Fruit fly (Drosophila melanogaster) whole organism, embryonic: ENCODE results near the gene kni.

Experiments
- CG11560 ChIP-seq: fragments of 200-800 bp; sonication (Bioruptor generic); IDR thresholded peaks from 3 replicates; pipeline ENCODE4 v1.3.6; 2022; ENCODE audit warnings: missing biosample characterization, missing genetic modification characterization
- CG13287 ChIP-seq: fragments of 200-800 bp; sonication (Bioruptor generic); IDR thresholded peaks from 2 replicates; pipeline ENCODE4 v1.3.6; 2022; ENCODE audit warnings: missing biosample characterization, missing genetic modification characterization; ENCODE audit not compliant: partially characterized antibody
- CG14014 ChIP-seq: fragments of 200-800 bp; sonication (Bioruptor generic); IDR thresholded peaks from 2 replicates; pipeline ENCODE4 v1.3.6; 2022; ENCODE audit warnings: missing biosample characterization, missing genetic modification characterization
- CG14667 ChIP-seq: fragments of 200-800 bp; sonication (Bioruptor generic); IDR thresholded peaks from 2 replicates; pipeline ENCODE4 v1.3.6; 2022; ENCODE audit warnings: missing biosample characterization, missing genetic modification characterization
- CG16779 ChIP-seq: fragments of 200-800 bp; sonication (Bioruptor generic); IDR thresholded peaks from 2 replicates; pipeline ENCODE4 v1.3.6; 2022; ENCODE audit warnings: missing biosample characterization, missing genetic modification characterization
- CG17361 ChIP-seq: fragments of 200-800 bp; sonication (Bioruptor generic); IDR thresholded peaks from 3 replicates; pipeline ENCODE4 v1.3.6; 2022; ENCODE audit warnings: missing biosample characterization, missing genetic modification characterization
- CG17829 ChIP-seq: fragments of 200-800 bp; optimal IDR thresholded peaks from 2 replicates; lab custom pipeline; 2019; ENCODE audit warnings: missing biosample characterization, mild to moderate bottlenecking, missing genetic modification characterization, moderate library complexity
- CG18262 ChIP-seq: fragments of 200-800 bp; optimal IDR thresholded peaks from 3 replicates; lab custom pipeline; 2019; ENCODE audit warnings: missing biosample characterization, mild to moderate bottlenecking, missing genetic modification characterization, moderate library complexity
- CG2678 ChIP-seq: fragments of 200-800 bp; sonication (Bioruptor generic); optimal IDR thresholded peaks from 3 replicates; lab custom pipeline; 2019; ENCODE audit warnings: missing biosample characterization, mild to moderate bottlenecking, missing genetic modification characterization, moderate library complexity
- CG3163 ChIP-seq: fragments of 200-800 bp; sonication (Bioruptor generic); optimal IDR thresholded peaks from 3 replicates; lab custom pipeline; 2016; ENCODE audit warnings: missing biosample characterization, missing genetic modification characterization
- CG5180 ChIP-seq: fragments of 200-800 bp; sonication (Bioruptor generic); optimal IDR thresholded peaks from 3 replicates; lab custom pipeline; 2017; ENCODE audit warnings: missing biosample characterization, missing genetic modification characterization, mild to moderate bottlenecking, moderate library complexity, missing genetic modification reagents
- CG7839 ChIP-seq: fragments of 200-800 bp; sonication (Bioruptor generic); optimal IDR thresholded peaks from 3 replicates; lab custom pipeline; 2018; ENCODE audit warnings: missing biosample characterization, mild to moderate bottlenecking, missing genetic modification characterization, moderate library complexity
- CG9932 ChIP-seq: fragments of 200-800 bp; sonication (Bioruptor generic); IDR thresholded peaks from 2 replicates; pipeline ENCODE4 v1.3.6; 2022; ENCODE audit warnings: missing biosample characterization, missing genetic modification characterization
- Chrac-16 ChIP-seq: fragments of 200-800 bp; sonication (Bioruptor generic); optimal IDR thresholded peaks from 3 replicates; lab custom pipeline; 2016; ENCODE audit warnings: missing biosample characterization, missing genetic modification characterization
- Deaf1 ChIP-seq: fragments of 200-800 bp; optimal IDR thresholded peaks from 3 replicates; lab custom pipeline; 2019; ENCODE audit warnings: missing biosample characterization, mild to moderate bottlenecking, missing genetic modification characterization, moderate library complexity
- Ets65A ChIP-seq: fragments of 200-800 bp; sonication (Bioruptor generic); peaks from one replicate; lab custom pipeline; 2016; ENCODE audit warnings: missing biosample characterization, missing genetic modification characterization
- GATAe ChIP-seq: fragments of 200-800 bp; sonication (Bioruptor generic); conservative IDR thresholded peaks from 2 replicates; pipeline ENCODE4 v1.3.6; 2022; ENCODE audit warnings: missing biosample characterization, missing genetic modification characterization
- HLH4C ChIP-seq: fragments of 200-800 bp; sonication (Bioruptor generic); IDR thresholded peaks from 3 replicates; pipeline ENCODE4 v1.3.6; 2022; ENCODE audit warnings: missing biosample characterization, missing genetic modification characterization; ENCODE audit not compliant: partially characterized antibody
- Hmx ChIP-seq: fragments of 200-800 bp; sonication (Bioruptor generic); optimal IDR thresholded peaks from 2 replicates; lab custom pipeline; 2016; ENCODE audit warnings: missing biosample characterization, missing genetic modification characterization
- Hsf ChIP-seq: fragments of 200-800 bp; sonication (Bioruptor generic); optimal IDR thresholded peaks from 3 replicates; lab custom pipeline; 2016; ENCODE audit warnings: missing biosample characterization, missing genetic modification characterization
- Jarid2 ChIP-seq: fragments of 200-800 bp; sonication (Bioruptor generic); optimal IDR thresholded peaks from 3 replicates; lab custom pipeline; 2017; ENCODE audit warnings: mild to moderate bottlenecking, missing biosample characterization, missing genetic modification reagents, missing genetic modification characterization
- MESR4 ChIP-seq: fragments of 200-800 bp; sonication (Bioruptor generic); optimal IDR thresholded peaks from 2 replicates; lab custom pipeline; 2018; ENCODE audit warnings: missing biosample characterization, mild to moderate bottlenecking, missing genetic modification characterization, moderate library complexity
- Nf-YB ChIP-seq: fragments of 200-800 bp; sonication (Bioruptor generic); optimal IDR thresholded peaks from 3 replicates; lab custom pipeline; 2019; ENCODE audit warnings: missing biosample characterization, mild to moderate bottlenecking, missing genetic modification characterization, moderate library complexity
- Nf-YC ChIP-seq: fragments of 200-800 bp; optimal IDR thresholded peaks from 3 replicates; lab custom pipeline; 2019; ENCODE audit warnings: missing biosample characterization, mild to moderate bottlenecking, missing genetic modification characterization, moderate library complexity
- Scr ChIP-seq: fragments of 200-800 bp; sonication (Bioruptor generic); IDR thresholded peaks from 2 replicates; pipeline ENCODE4 v1.3.6; 2022; ENCODE audit warnings: missing biosample characterization, missing genetic modification characterization; ENCODE audit not compliant: partially characterized antibody
- Trl ChIP-seq, 3 experiments: fragments of >200 bp in 2 of 3; fragments of 200-800 bp in 1 of 3; sonication (Bioruptor generic) in 1 of 3; optimal IDR thresholded peaks; 2 replicates in 1 of 3; 3 replicates in 2 of 3; lab custom pipeline; 2016 to 2017; ENCODE audit warnings: missing biosample characterization in 1 of 3, missing genetic modification characterization in 1 of 3
- abd-A ChIP-seq: fragments of 200-800 bp; sonication (Bioruptor generic); optimal IDR thresholded peaks from 3 replicates; lab custom pipeline; 2019; ENCODE audit warnings: missing biosample characterization, mild to moderate bottlenecking, missing genetic modification characterization, moderate library complexity
- bbx ChIP-seq: fragments of 200-800 bp; sonication (Bioruptor generic); IDR thresholded peaks from 2 replicates; pipeline ENCODE4 v1.3.6; 2022; ENCODE audit warnings: missing biosample characterization, missing genetic modification characterization; ENCODE audit not compliant: partially characterized antibody
- bowl ChIP-seq: fragments of 200-800 bp; sonication (Bioruptor generic); IDR thresholded peaks from 2 replicates; pipeline ENCODE4 v1.3.6; 2022; ENCODE audit warnings: missing biosample characterization, missing genetic modification characterization
- cad ChIP-seq: fragments of >200 bp; optimal IDR thresholded peaks from 2 replicates; lab custom pipeline; 2017; ENCODE audit warnings: missing biosample characterization, missing genetic modification characterization
- cg ChIP-seq: fragments of 200-800 bp; sonication (Bioruptor generic); optimal IDR thresholded peaks from 3 replicates; lab custom pipeline; 2019; ENCODE audit warnings: missing biosample characterization, mild to moderate bottlenecking, missing genetic modification characterization, moderate library complexity
- chinmo ChIP-seq: fragments of 200-800 bp; sonication (Bioruptor generic); IDR thresholded peaks from 4 replicates; pipeline ENCODE4 v1.3.6; 2022; ENCODE audit warnings: missing biosample characterization, missing genetic modification characterization; ENCODE audit not compliant: partially characterized antibody
- crp ChIP-seq, 2 experiments: fragments of 200-800 bp; sonication (Bioruptor generic); optimal IDR thresholded peaks; 2 replicates in 1 of 2; 3 replicates in 1 of 2; lab custom pipeline; 2017; ENCODE audit warnings: missing biosample characterization in 2 of 2, missing genetic modification characterization in 2 of 2, mild to moderate bottlenecking in 1 of 2, moderate library complexity in 1 of 2
- dmrt99B ChIP-seq: fragments of 200-800 bp; sonication (Bioruptor generic); optimal IDR thresholded peaks from 2 replicates; lab custom pipeline; 2018; ENCODE audit warnings: missing biosample characterization, mild to moderate bottlenecking, missing genetic modification characterization, moderate library complexity
- gem ChIP-seq: fragments of 200-800 bp; sonication (Bioruptor generic); optimal IDR thresholded peaks from 2 replicates; lab custom pipeline; 2019; ENCODE audit warnings: missing biosample characterization, mild to moderate bottlenecking, missing genetic modification characterization, moderate library complexity
- hbn ChIP-seq: fragments of 200-800 bp; sonication (Bioruptor generic); IDR thresholded peaks from 2 replicates; pipeline ENCODE4 v1.3.6; 2022; ENCODE audit warnings: missing biosample characterization, missing genetic modification characterization; ENCODE audit not compliant: partially characterized antibody
- ken ChIP-seq: fragments of 200-800 bp; sonication (Bioruptor generic); IDR thresholded peaks from 3 replicates; pipeline ENCODE4 v1.3.6; 2022; ENCODE audit warnings: missing biosample characterization, missing genetic modification characterization
- kni ChIP-seq: fragments of 200-800 bp; sonication (Bioruptor generic); optimal IDR thresholded peaks from 3 replicates; lab custom pipeline; 2017; ENCODE audit warnings: mild to moderate bottlenecking, missing biosample characterization, missing genetic modification reagents, missing genetic modification characterization
- maf-S ChIP-seq: fragments of 200-800 bp; sonication (Bioruptor generic); optimal IDR thresholded peaks from 2 replicates; lab custom pipeline; 2016; ENCODE audit warnings: missing biosample characterization, missing genetic modification characterization
- mam ChIP-seq: fragments of 200-800 bp; sonication (Bioruptor generic); optimal IDR thresholded peaks from 3 replicates; lab custom pipeline; 2016; ENCODE audit warnings: missing biosample characterization, missing genetic modification characterization
- pros ChIP-seq: fragments of 200-800 bp; sonication (Bioruptor generic); optimal IDR thresholded peaks from 3 replicates; lab custom pipeline; 2019; ENCODE audit warnings: missing biosample characterization, mild to moderate bottlenecking, missing genetic modification characterization, moderate library complexity
- rib ChIP-seq: fragments of 200-800 bp; sonication (Bioruptor generic); IDR thresholded peaks from 2 replicates; pipeline ENCODE4 v1.3.6; 2022; ENCODE audit warnings: missing biosample characterization, missing genetic modification characterization
- sens ChIP-seq: fragments of 200-800 bp; sonication (Bioruptor generic); peaks from one replicate; lab custom pipeline; 2016; ENCODE audit warnings: missing biosample characterization, missing genetic modification characterization
- seq ChIP-seq: fragments of 200-800 bp; sonication (Bioruptor generic); IDR thresholded peaks from 2 replicates; pipeline ENCODE4 v1.3.6; 2022; ENCODE audit warnings: missing biosample characterization, missing genetic modification characterization
- slou ChIP-seq: fragments of 200-800 bp; sonication (Bioruptor generic); optimal IDR thresholded peaks from 3 replicates; lab custom pipeline; 2016; ENCODE audit warnings: missing biosample characterization, missing genetic modification characterization
- sug ChIP-seq: fragments of 200-800 bp; optimal IDR thresholded peaks from 2 replicates; lab custom pipeline; 2019; ENCODE audit warnings: missing biosample characterization, mild to moderate bottlenecking, missing genetic modification characterization, moderate library complexity
- vvl ChIP-seq: fragments of 200-800 bp; sonication (Bioruptor generic); IDR thresholded peaks from 2 replicates; pipeline ENCODE4 v1.3.6; 2022; ENCODE audit warnings: missing biosample characterization, missing genetic modification characterization
- z ChIP-seq: fragments of 200-800 bp; sonication (Bioruptor generic); IDR thresholded peaks from 3 replicates; pipeline ENCODE4 v1.3.6; 2022; ENCODE audit warnings: missing biosample characterization, missing genetic modification characterization

The kni gene

DNA sequence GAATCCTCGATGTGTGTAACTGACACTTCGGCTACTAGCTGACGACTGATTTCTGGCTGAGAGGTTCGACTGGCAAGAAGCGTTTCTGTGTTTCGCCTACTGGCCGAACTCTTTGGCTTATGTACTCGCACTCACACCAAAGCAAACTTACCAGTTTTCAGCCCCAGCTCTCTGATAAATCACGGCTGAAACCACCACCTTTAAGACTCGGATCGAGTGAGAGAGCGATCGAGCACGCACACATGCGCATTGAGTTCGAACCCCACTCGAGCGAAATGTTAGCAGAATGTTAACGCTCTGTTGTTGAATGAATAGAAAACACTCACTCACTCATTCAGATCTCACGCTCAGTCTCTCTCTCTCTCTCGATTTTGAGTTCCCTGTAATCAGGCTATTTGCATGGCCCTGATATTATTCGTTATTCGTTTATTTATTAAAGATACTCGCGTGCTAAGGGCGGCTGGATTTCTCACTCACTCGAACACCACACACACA, at the start of gene kni:
Gene kni (minus strand): TSS at position 51 of the 495 bp plus-strand sequence.
- TF ChIP-seq crp (GFP tag; optimal IDR thresholded peaks at IDR 0.05; lab: Kevin White, UChicago) (no peak), rib (GFP tag; lab: Robert Waterston, UW) (0 out of 2 replicates have a peak, but pooled peaks have one; percentile 32), cg (peak; percentile 89), CG17829 (peak; percentile 30), CG5180 (GFP tag; lab: Kevin White, UChicago) (peak; percentile 11), CG18262 (tag; lab: Kevin White, UChicago) (no peak), z (GFP tag; lab: Robert Waterston, UW) (peak; percentile 99), hbn (GFP tag; lab: Robert Waterston, UW) (0 out of 2 replicates have a peak, but pooled peaks have one; percentile 18), seq (GFP tag; lab: Robert Waterston, UW) (peak; percentile 23; the same call in 1 of the 2 replicates), Trl (optimal IDR thresholded peaks at IDR 0.05; lab: Kevin White, UChicago) (peak; percentile 77 to 84), Trl (GFP tag; optimal IDR thresholded peaks at IDR 0.05; lab: Kevin White, UChicago) (no peak), pros (peak; percentile 54), mam (GFP tag; lab: Kevin White, UChicago) (no peak), CG13287 (GFP tag; lab: Robert Waterston, UW) (0 out of 2 replicates have a peak, but pooled peaks have one; percentile 14), Chrac-16 (GFP tag; lab: Kevin White, UChicago) (no peak), Deaf1 (peak; percentile 81), bbx (GFP tag; lab: Robert Waterston, UW) (peak; percentile 53; the same call in 1 of the 2 replicates), CG17361 (GFP tag; lab: Robert Waterston, UW) (no peak), cad (GFP tag; lab: Kevin White, UChicago) (no peak), HLH4C (GFP tag; lab: Robert Waterston, UW) (0 out of 3 replicates have a peak, but pooled peaks have one; percentile 34), CG11560 (tag; lab: Robert Waterston, UW) (no peak), Nf-YC (tag; lab: Kevin White, UChicago) (peak; percentile 90), abd-A (peak; percentile 16), Jarid2 (GFP tag; lab: Kevin White, UChicago) (peak; percentile 83), slou (no peak), CG3163 (GFP tag; lab: Kevin White, UChicago) (no peak), sens (GFP tag; lab: Kevin White, UChicago) (peak; percentile 72), Scr (peak; percentile 33; the same call in 1 of the 2 replicates), vvl (GFP tag; lab: Robert Waterston, UW) (0 out of 2 replicates have a peak, but pooled peaks have one; percentile 22), Nf-YB (peak; percentile 91), kni (GFP tag; lab: Kevin White, UChicago) (peak; percentile 93), CG14014 (no peak), CG14667 (GFP tag; lab: Robert Waterston, UW) (no peak), maf-S (GFP tag; lab: Kevin White, UChicago) (no peak), chinmo (GFP tag; lab: Robert Waterston, UW) (peak; percentile 71; the same call in 1 of the 4 replicates)

DNA sequence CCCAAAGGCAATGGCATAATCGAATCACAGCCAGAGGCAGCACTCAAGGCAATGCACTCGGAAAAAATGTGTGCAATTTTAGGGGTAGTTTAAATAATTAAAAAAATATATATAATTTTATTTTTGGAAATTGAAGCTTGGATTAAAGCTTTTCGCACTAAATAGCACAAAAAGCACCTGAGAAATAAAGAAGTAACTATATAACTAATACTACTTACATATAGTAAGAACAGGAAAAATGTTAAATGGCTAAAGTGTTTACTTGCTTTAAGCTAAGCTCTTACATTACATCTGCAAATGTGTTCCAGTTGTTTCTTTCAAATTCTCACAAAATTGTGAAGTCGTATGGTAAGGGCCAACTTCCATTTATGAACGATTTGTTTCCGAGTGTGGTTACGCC, 44.2 kb upstream of the kni start, which contains the start of gene Gr77a:
Gene Gr77a (minus strand): TSS at position 17 of the 400 bp plus-strand sequence.
- TF ChIP-seq Hsf (GFP tag; lab: Kevin White, UChicago) (no peak), Hmx (no peak), ken (GFP tag; lab: Robert Waterston, UW) (no peak), gem (tag; lab: Kevin White, UChicago) (peak; percentile 25), bowl (GFP tag; lab: Robert Waterston, UW) (no peak), GATAe (no peak), CG7839 (tag; lab: Kevin White, UChicago) (peak; percentile 9), Ets65A (GFP tag; lab: Kevin White, UChicago) (peak; percentile 70), CG9932 (no peak), CG2678 (tag; lab: Kevin White, UChicago) (peak; percentile 0), dmrt99B (peak; percentile 16), sug (tag; lab: Kevin White, UChicago) (no peak), CG16779 (GFP tag; lab: Robert Waterston, UW) (no peak), MESR4 (GFP tag; lab: Kevin White, UChicago) (no peak)
- TF ChIP-seq, all 482 proteins: peak for 5
